Fruit fly (Drosophila melanogaster) whole organism, embryonic: ENCODE results near the gene CG43999.

Experiments
- CG13287 ChIP-seq: fragments of 200-800 bp; sonication (Bioruptor generic); IDR thresholded peaks from 2 replicates; pipeline ENCODE4 v1.3.6; 2022; ENCODE audit warnings: missing biosample characterization, missing genetic modification characterization; ENCODE audit not compliant: partially characterized antibody
- CG14014 ChIP-seq: fragments of 200-800 bp; sonication (Bioruptor generic); IDR thresholded peaks from 2 replicates; pipeline ENCODE4 v1.3.6; 2022; ENCODE audit warnings: missing biosample characterization, missing genetic modification characterization
- CG14050 ChIP-seq: fragments of 200-800 bp; sonication (Bioruptor generic); IDR thresholded peaks from 3 replicates; pipeline ENCODE4 v1.3.6; 2022; ENCODE audit warnings: missing biosample characterization, missing genetic modification characterization
- CG15696 ChIP-seq: fragments of 200-800 bp; sonication (Bioruptor generic); optimal IDR thresholded peaks from 2 replicates; lab custom pipeline; 2019; ENCODE audit warnings: missing biosample characterization, mild to moderate bottlenecking, missing genetic modification characterization, moderate library complexity
- CG16779 ChIP-seq: fragments of 200-800 bp; sonication (Bioruptor generic); IDR thresholded peaks from 2 replicates; pipeline ENCODE4 v1.3.6; 2022; ENCODE audit warnings: missing biosample characterization, missing genetic modification characterization
- CG17568 ChIP-seq: fragments of 200-800 bp; sonication (Bioruptor generic); optimal IDR thresholded peaks from 2 replicates; lab custom pipeline; 2018; ENCODE audit warnings: missing biosample characterization, mild to moderate bottlenecking, missing genetic modification characterization, moderate library complexity
- CG1792 ChIP-seq: fragments of 200-800 bp; sonication (Bioruptor generic); optimal IDR thresholded peaks from 2 replicates; lab custom pipeline; 2016; ENCODE audit warnings: missing biosample characterization, missing genetic modification characterization
- CG18011 ChIP-seq: fragments of 200-800 bp; sonication (Bioruptor generic); optimal IDR thresholded peaks from 2 replicates; lab custom pipeline; 2017; ENCODE audit warnings: missing biosample characterization, missing genetic modification characterization, mild to moderate bottlenecking, moderate library complexity, missing genotype
- CG1832 ChIP-seq: fragments of 200-800 bp; sonication (Bioruptor generic); optimal IDR thresholded peaks from 2 replicates; lab custom pipeline; 2017; ENCODE audit warnings: missing biosample characterization, mild to moderate bottlenecking, missing genetic modification characterization, inconsistent platforms
- CG18619 ChIP-seq: fragments of 200-800 bp; sonication (Bioruptor generic); optimal IDR thresholded peaks from 3 replicates; lab custom pipeline; 2017; ENCODE audit warnings: missing biosample characterization, mild to moderate bottlenecking, missing genetic modification characterization
- CG32767 ChIP-seq: fragments of 200-800 bp; sonication (Bioruptor generic); IDR thresholded peaks from 2 replicates; pipeline ENCODE4 v1.3.6; 2022; ENCODE audit warnings: missing biosample characterization, missing genetic modification characterization
- CG33213 ChIP-seq: fragments of 200-800 bp; sonication (Bioruptor generic); optimal IDR thresholded peaks from 3 replicates; lab custom pipeline; 2016; ENCODE audit warnings: missing biosample characterization, missing genetic modification characterization
- CG42726 ChIP-seq: fragments of 200-800 bp; sonication (Bioruptor generic); IDR thresholded peaks from 2 replicates; pipeline ENCODE4 v1.3.6; 2022; ENCODE audit warnings: missing biosample characterization, missing genetic modification characterization; ENCODE audit not compliant: partially characterized antibody
- CG6765 ChIP-seq: fragments of 200-800 bp; sonication (Bioruptor generic); optimal IDR thresholded peaks from 3 replicates; lab custom pipeline; 2017; ENCODE audit warnings: missing biosample characterization, mild to moderate bottlenecking, missing genetic modification characterization
- CG7786 ChIP-seq: fragments of 200-800 bp; sonication (Bioruptor generic); optimal IDR thresholded peaks from 2 replicates; lab custom pipeline; 2016; ENCODE audit warnings: missing biosample characterization, missing genetic modification characterization
- CG9727 ChIP-seq: fragments of 200-800 bp; sonication (Bioruptor generic); optimal IDR thresholded peaks from 3 replicates; lab custom pipeline; 2017; ENCODE audit warnings: missing biosample characterization, mild to moderate bottlenecking, missing genetic modification characterization
- CG9817 ChIP-seq: fragments of 200-800 bp; sonication (Bioruptor generic); optimal IDR thresholded peaks from 2 replicates; lab custom pipeline; 2018; ENCODE audit warnings: missing biosample characterization, mild to moderate bottlenecking, missing genetic modification characterization, moderate library complexity
- CHES-1-like ChIP-seq: fragments of 200-800 bp; sonication (Bioruptor generic); optimal IDR thresholded peaks from 2 replicates; lab custom pipeline; 2016; ENCODE audit warnings: missing biosample characterization, missing genetic modification characterization
- D ChIP-seq, 2 experiments: fragments of 200-800 bp in 1 of 2; fragments of >200 bp in 1 of 2; sonication (Bioruptor generic) in 1 of 2; optimal IDR thresholded peaks; 2 replicates in 1 of 2; 3 replicates in 1 of 2; lab custom pipeline; 2017; ENCODE audit warnings: mild to moderate bottlenecking in 1 of 2, missing biosample characterization in 1 of 2, missing genetic modification characterization in 1 of 2, missing genetic modification reagents in 1 of 2
- D19B ChIP-seq: fragments of 200-800 bp; sonication (Bioruptor generic); optimal IDR thresholded peaks from 2 replicates; lab custom pipeline; 2017; ENCODE audit warnings: missing biosample characterization, mild to moderate bottlenecking, missing genetic modification characterization
- Eip74EF ChIP-seq, 2 experiments: fragments of 200-800 bp in 1 of 2; fragments of >200 bp in 1 of 2; sonication (Bioruptor generic) in 1 of 2; optimal IDR thresholded peaks; 2 replicates each; lab custom pipeline; 2017 to 2019; ENCODE audit warnings: missing biosample characterization in 2 of 2, missing genetic modification characterization in 2 of 2, mild to moderate bottlenecking in 1 of 2, moderate library complexity in 1 of 2
- Elba2 ChIP-seq: fragments of 200-800 bp; sonication (Bioruptor generic); optimal IDR thresholded peaks from 3 replicates; lab custom pipeline; 2016; ENCODE audit warnings: missing biosample characterization, missing genetic modification characterization
- H2.0 ChIP-seq: fragments of 200-800 bp; sonication (Bioruptor generic); IDR thresholded peaks from 2 replicates; pipeline ENCODE4 v1.3.6; 2022; ENCODE audit warnings: missing biosample characterization, missing genetic modification characterization
- HLH54F ChIP-seq: fragments of 200-800 bp; sonication (Bioruptor generic); optimal IDR thresholded peaks from 3 replicates; lab custom pipeline; 2016; ENCODE audit warnings: missing biosample characterization, missing genetic modification characterization
- NC2β ChIP-seq: fragments of 200-800 bp; sonication (Bioruptor generic); optimal IDR thresholded peaks from 2 replicates; lab custom pipeline; 2016; ENCODE audit warnings: missing biosample characterization, missing genetic modification characterization
- Nf-YA ChIP-seq: fragments of 200-800 bp; sonication (Bioruptor generic); IDR thresholded peaks from 2 replicates; pipeline ENCODE4 v1.3.6; 2022; ENCODE audit warnings: missing biosample characterization, missing genetic modification characterization
- Rfx ChIP-seq: fragments of 200-800 bp; sonication (Bioruptor generic); IDR thresholded peaks from 2 replicates; pipeline ENCODE4 v1.3.6; 2022; ENCODE audit warnings: missing biosample characterization, missing genetic modification characterization
- abd-A ChIP-seq: fragments of 200-800 bp; sonication (Bioruptor generic); optimal IDR thresholded peaks from 3 replicates; lab custom pipeline; 2019; ENCODE audit warnings: missing biosample characterization, mild to moderate bottlenecking, missing genetic modification characterization, moderate library complexity
- ap ChIP-seq: fragments of 200-800 bp; sonication (Bioruptor generic); IDR thresholded peaks from 2 replicates; pipeline ENCODE4 v1.3.6; 2022; ENCODE audit warnings: missing biosample characterization, missing genetic modification characterization
- az2 ChIP-seq: fragments of 200-800 bp; sonication (Bioruptor generic); optimal IDR thresholded peaks from 3 replicates; lab custom pipeline; 2016; ENCODE audit warnings: missing biosample characterization, missing genetic modification characterization
- btn ChIP-seq: fragments of 200-800 bp; sonication (Bioruptor generic); optimal IDR thresholded peaks from 2 replicates; lab custom pipeline; 2016; ENCODE audit warnings: missing biosample characterization, missing genetic modification characterization
- crol ChIP-seq: fragments of 200-800 bp; sonication (Bioruptor generic); IDR thresholded peaks from 2 replicates; pipeline ENCODE4 v1.3.6; 2022; ENCODE audit warnings: missing biosample characterization, missing genetic modification characterization
- crp ChIP-seq, 2 experiments: fragments of 200-800 bp; sonication (Bioruptor generic); optimal IDR thresholded peaks; 2 replicates in 1 of 2; 3 replicates in 1 of 2; lab custom pipeline; 2017; ENCODE audit warnings: missing biosample characterization in 2 of 2, missing genetic modification characterization in 2 of 2, mild to moderate bottlenecking in 1 of 2, moderate library complexity in 1 of 2
- esg ChIP-seq: fragments of 200-800 bp; sonication (Bioruptor generic); conservative IDR thresholded peaks from 2 replicates; pipeline ENCODE4 v1.3.6; 2022; ENCODE audit warnings: missing biosample characterization, missing genetic modification characterization
- fd96Cb ChIP-seq: fragments of 200-800 bp; sonication (Bioruptor generic); optimal IDR thresholded peaks from 2 replicates; lab custom pipeline; 2018; ENCODE audit warnings: missing biosample characterization, mild to moderate bottlenecking, missing genetic modification characterization, moderate library complexity
- fru ChIP-seq: fragments of >200 bp; optimal IDR thresholded peaks from 2 replicates; lab custom pipeline; 2017
- gce ChIP-seq: fragments of 200-800 bp; sonication (Bioruptor generic); IDR thresholded peaks from 3 replicates; pipeline ENCODE4 v1.3.6; 2022; ENCODE audit warnings: missing biosample characterization, missing genetic modification characterization
- hb ChIP-seq: fragments of 200-800 bp; sonication (Bioruptor generic); IDR thresholded peaks from 3 replicates; pipeline ENCODE4 v1.3.6; 2022; ENCODE audit warnings: missing biosample characterization, missing genetic modification characterization; ENCODE audit not compliant: partially characterized antibody
- kni ChIP-seq: fragments of 200-800 bp; sonication (Bioruptor generic); optimal IDR thresholded peaks from 3 replicates; lab custom pipeline; 2017; ENCODE audit warnings: mild to moderate bottlenecking, missing biosample characterization, missing genetic modification reagents, missing genetic modification characterization
- lola ChIP-seq, 3 experiments: fragments of >200 bp in 2 of 3; fragments of 200-800 bp in 1 of 3; sonication (Bioruptor generic) in 1 of 3; optimal IDR thresholded peaks; 2 replicates each; lab custom pipeline; 2017 to 2019; ENCODE audit warnings: missing biosample characterization in 3 of 3, missing genetic modification characterization in 3 of 3, mild to moderate bottlenecking in 1 of 3, moderate library complexity in 1 of 3
- nmo ChIP-seq: fragments of 200-800 bp; sonication (Bioruptor generic); optimal IDR thresholded peaks from 2 replicates; lab custom pipeline; 2018; ENCODE audit warnings: missing biosample characterization, mild to moderate bottlenecking, missing genetic modification characterization, moderate library complexity
- pzg ChIP-seq: fragments of 200-800 bp; sonication (Bioruptor generic); optimal IDR thresholded peaks from 3 replicates; lab custom pipeline; 2018; ENCODE audit warnings: missing biosample characterization, mild to moderate bottlenecking, missing genetic modification characterization, moderate library complexity
- ranshi ChIP-seq: fragments of 200-800 bp; sonication (Bioruptor generic); IDR thresholded peaks from 2 replicates; pipeline ENCODE4 v1.3.6; 2022; ENCODE audit warnings: missing biosample characterization, missing genetic modification characterization
- row ChIP-seq: fragments of 200-800 bp; sonication (Bioruptor generic); IDR thresholded peaks from 3 replicates; pipeline ENCODE4 v1.3.6; 2022; ENCODE audit warnings: missing biosample characterization, missing genetic modification characterization
- slbo ChIP-seq: fragments of 200-800 bp; sonication (Bioruptor generic); IDR thresholded peaks from 2 replicates; pipeline ENCODE4 v1.3.6; 2022; ENCODE audit warnings: missing biosample characterization, missing genetic modification characterization
- so ChIP-seq: fragments of 200-800 bp; sonication (Bioruptor generic); IDR thresholded peaks from 3 replicates; pipeline ENCODE4 v1.3.6; 2022; ENCODE audit warnings: missing biosample characterization, missing genetic modification characterization
- sug ChIP-seq: fragments of 200-800 bp; optimal IDR thresholded peaks from 2 replicates; lab custom pipeline; 2019; ENCODE audit warnings: missing biosample characterization, mild to moderate bottlenecking, missing genetic modification characterization, moderate library complexity
- ttk ChIP-seq: fragments of 200-800 bp; sonication (Bioruptor generic); IDR thresholded peaks from 2 replicates; pipeline ENCODE4 v2.1.2; 2022; ENCODE audit warnings: missing biosample characterization, missing genetic modification characterization
- wdn ChIP-seq: fragments of 200-800 bp; sonication (Bioruptor generic); IDR thresholded peaks from 2 replicates; pipeline ENCODE4 v1.3.6; 2022; ENCODE audit warnings: missing biosample characterization, missing genetic modification characterization
- yki ChIP-seq: fragments of >200 bp; optimal IDR thresholded peaks from 3 replicates; lab custom pipeline; 2018

CG43999 gene

DNA sequence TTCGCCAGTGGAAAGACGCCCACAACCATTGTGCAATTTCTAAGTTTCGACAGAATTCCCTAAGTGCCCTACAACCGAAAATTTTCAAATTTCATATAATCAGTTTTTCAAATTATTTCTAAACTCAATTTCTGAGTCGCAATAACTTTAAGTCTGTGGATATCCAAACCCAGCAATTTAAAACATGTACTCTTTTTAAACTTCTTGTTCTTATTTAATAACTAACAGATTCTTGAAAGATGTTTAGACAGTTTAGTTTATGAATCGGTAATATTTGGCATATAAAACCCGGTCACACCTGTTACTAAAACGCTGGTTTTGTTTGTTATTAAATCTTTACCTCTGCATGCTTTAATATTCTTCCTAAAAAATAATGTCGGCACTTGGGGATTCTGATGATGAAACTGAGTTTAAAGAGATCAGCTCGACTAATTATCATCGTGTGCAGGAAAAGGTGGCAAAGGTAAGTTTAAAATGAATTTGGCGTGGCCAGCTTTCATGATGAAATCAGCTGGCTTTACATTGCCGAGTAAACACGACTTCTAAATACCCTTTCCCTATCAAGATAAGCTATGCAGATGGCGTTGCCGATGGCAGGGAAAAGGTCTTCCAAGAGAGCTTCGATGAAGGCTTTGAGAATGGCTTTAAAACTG, at the start of gene CG43999, which contains the start of the genes CG43998 and CG31142 (continued):
- TF ChIP-seq pzg (GFP tag; lab: Kevin White, UChicago) (peak; percentile 53), CG33213 (GFP tag; lab: Kevin White, UChicago) (no peak), CG32767 (no peak), row (GFP tag; lab: Robert Waterston, UW) (peak; percentile 71), CG9817 (tag; lab: Kevin White, UChicago) (no peak), CG16779 (GFP tag; lab: Robert Waterston, UW) (no peak), nmo (peak; percentile 19), kni (no peak), gce (no peak), D19B (GFP tag; lab: Kevin White, UChicago) (no peak), CG9727 (GFP tag; lab: Kevin White, UChicago) (no peak), CG42726 (GFP tag; lab: Robert Waterston, UW) (no peak), crp (GFP tag; optimal IDR thresholded peaks at IDR 0.05; lab: Kevin White, UChicago) (peak in 1 of 2 experiments; percentile 82), abd-A (tag; lab: Kevin White, UChicago) (no peak), wdn (no peak), sug (tag; lab: Kevin White, UChicago) (no peak), CG7786 (no peak), Nf-YA (no peak), lola (GFP tag; optimal IDR thresholded peaks at IDR 0.05; lab: Kevin White, UChicago) (no peak), CG14050 (GFP tag; lab: Robert Waterston, UW) (no peak), btn (GFP tag; lab: Kevin White, UChicago) (no peak), crol (GFP tag; lab: Robert Waterston, UW) (no peak), esg (no peak), CHES-1-like (no peak), Eip74EF (GFP tag; optimal IDR thresholded peaks at IDR 0.05; lab: Kevin White, UChicago) (no peak), Elba2 (no peak), az2 (GFP tag; lab: Kevin White, UChicago) (no peak), D (optimal IDR thresholded peaks at IDR 0.05; lab: Kevin White, UChicago) (no peak), D (GFP tag; optimal IDR thresholded peaks at IDR 0.05; lab: Kevin White, UChicago) (no peak), CG1832 (GFP tag; lab: Kevin White, UChicago) (no peak), ap (GFP tag; lab: Robert Waterston, UW) (no peak), ttk (GFP tag; lab: Robert Waterston, UW) (no peak), slbo (GFP tag; lab: Robert Waterston, UW) (no peak), CG13287 (GFP tag; lab: Robert Waterston, UW) (no peak), CG17568 (GFP tag; lab: Kevin White, UChicago) (no peak), CG18619 (GFP tag; lab: Kevin White, UChicago) (no peak), so (GFP tag; lab: Robert Waterston, UW) (no peak), CG6765 (GFP tag; lab: Kevin White, UChicago) (no peak), CG1792 (GFP tag; lab: Kevin White, UChicago) (no peak), Rfx (GFP tag; lab: Robert Waterston, UW) (no peak), ranshi (GFP tag; lab: Robert Waterston, UW) (no peak), hb (GFP tag; lab: Robert Waterston, UW) (no peak), fd96Cb (tag; lab: Kevin White, UChicago) (no peak), H2.0 (no peak), CG15696 (peak; percentile 10), CG14014 (GFP tag; lab: Robert Waterston, UW) (no peak), CG18011 (GFP tag; lab: Kevin White, UChicago) (no peak), NC2β (no peak), HLH54F (GFP tag; lab: Kevin White, UChicago) (no peak), yki (lab: Kevin White, UChicago) (no peak), fru (lab: Kevin White, UChicago) (no peak)
